Worm (Caenorhabditis elegans) whole organism, late embryonic: Measurements from ENCODE around the gene flp-2.

Source experiments
- ama-1 ChIP-seq: fragments of 150-350 bp; optimal IDR thresholded peaks from 2 replicates; lab custom pipeline; 2014
- ceh-24 ChIP-seq: sonication (generic microtip); optimal IDR thresholded peaks from 2 replicates; lab custom pipeline; 2016; ENCODE audit warnings: mild to moderate bottlenecking, missing genetic modification characterization, missing compliant biosample characterization
- ceh-34 ChIP-seq: sonication (generic microtip); optimal IDR thresholded peaks from 2 replicates; lab custom pipeline; 2016; ENCODE audit warnings: mild to moderate bottlenecking, missing genetic modification characterization, missing compliant biosample characterization
- ceh-45 ChIP-seq: fragments of 200-800 bp; sonication (Bioruptor generic); IDR thresholded peaks from 2 replicates; pipeline ENCODE4 v1.3.6; 2022; ENCODE audit warnings: missing genetic modification reagents, missing genetic modification characterization, missing compliant biosample characterization
- ceh-9 ChIP-seq: sonication (generic microtip); optimal IDR thresholded peaks from 2 replicates; lab custom pipeline; 2016; ENCODE audit warnings: mild to moderate bottlenecking, missing genetic modification characterization, inconsistent platforms, missing compliant biosample characterization
- che-1 ChIP-seq: sonication (generic microtip); optimal IDR thresholded peaks from 2 replicates; lab custom pipeline; 2016; ENCODE audit warnings: mild to moderate bottlenecking, missing genetic modification characterization, missing compliant biosample characterization
- elt-2 ChIP-seq: sonication (generic microtip); optimal IDR thresholded peaks from 2 replicates; lab custom pipeline; 2016; ENCODE audit warnings: missing genetic modification reagents, missing genetic modification characterization, missing compliant biosample characterization
- ets-4 ChIP-seq: sonication (generic microtip); optimal IDR thresholded peaks from 2 replicates; lab custom pipeline; 2016; ENCODE audit warnings: missing genetic modification characterization, missing compliant biosample characterization
- lin-11 ChIP-seq: fragments of 200-800 bp; sonication (Bioruptor generic); optimal IDR thresholded peaks from 2 replicates; lab custom pipeline; 2018; ENCODE audit warnings: mild to moderate bottlenecking, missing genetic modification characterization, missing compliant biosample characterization
- pqm-1 ChIP-seq: sonication (generic microtip); optimal IDR thresholded peaks from 2 replicates; lab custom pipeline; 2016; ENCODE audit warnings: missing genetic modification characterization, missing compliant biosample characterization
- sdc-2 ChIP-seq: sonication (generic microtip); optimal IDR thresholded peaks from 2 replicates; lab custom pipeline; 2016; ENCODE audit warnings: missing genotype, missing genetic modification characterization, missing compliant biosample characterization
- unc-3 ChIP-seq, 2 experiments: fragments of 200-800 bp in 1 of 2; sonication (Bioruptor generic) in 1 of 2; sonication (generic microtip) in 1 of 2; conservative IDR thresholded peaks in 1 of 2; optimal IDR thresholded peaks in 1 of 2; 2 replicates each; pipeline versions ENCODE4 v1.3.6 to Lab custom; 2016 to 2022; ENCODE audit warnings: missing compliant biosample characterization in 2 of 2, missing genetic modification characterization in 2 of 2, missing genetic modification reagents in 1 of 2
- unc-55 ChIP-seq: sonication (generic microtip); optimal IDR thresholded peaks from 2 replicates; lab custom pipeline; 2017; ENCODE audit warnings: missing biosample characterization, missing genetic modification reagents, missing genetic modification characterization

DNA sequence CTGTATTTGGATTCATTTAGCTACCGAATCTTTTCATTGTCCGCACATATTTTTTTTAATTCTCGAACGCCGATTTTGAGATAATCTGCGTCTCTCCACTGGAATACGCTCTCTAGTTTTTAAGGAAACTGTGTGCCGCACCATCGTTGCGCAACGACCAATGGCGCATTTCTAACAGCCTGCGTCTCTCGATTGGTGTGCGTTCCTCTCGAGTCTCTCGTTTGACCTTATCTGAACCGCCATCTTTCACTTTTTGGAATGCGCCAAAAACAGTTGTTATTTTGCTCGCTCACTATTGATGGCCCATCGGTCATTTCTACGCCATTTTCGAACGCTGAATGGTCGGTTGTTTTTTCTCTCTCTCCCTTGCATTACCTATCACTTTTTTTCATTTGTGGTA lies 11.8 kb downstream of the flp-2 start:
- no peak for TF ChIP-seq ceh-34
- no peak for TF ChIP-seq ets-4 (tag; lab: Kevin White, UChicago)
- TF ChIP-seq unc-3 (GFP tag; conservative IDR thresholded peaks at IDR 0.05; lab: Robert Waterston, UW), result no peak
- no peak for TF ChIP-seq unc-3 (tag; optimal IDR thresholded peaks at IDR 0.05; lab: Kevin White, UChicago)
- no peak for TF ChIP-seq ceh-24 (tag; lab: Kevin White, UChicago)
- no peak for TF ChIP-seq ama-1 (lab: Kevin White, UChicago)
- no peak for TF ChIP-seq ceh-45 (GFP tag; lab: Robert Waterston, UW)
- TF ChIP-seq lin-11 (tag; lab: Kevin White, UChicago), result no peak
- TF ChIP-seq che-1 (tag; lab: Kevin White, UChicago), result no peak
- no peak for TF ChIP-seq elt-2 (tag; lab: Kevin White, UChicago)
- TF ChIP-seq ceh-9 (tag; lab: Kevin White, UChicago), result no peak
- TF ChIP-seq pqm-1 (tag; lab: Kevin White, UChicago), result no peak
- TF ChIP-seq sdc-2 (tag; lab: Kevin White, UChicago), result no peak
- TF ChIP-seq unc-55, result no peak
